Worm (Caenorhabditis elegans) whole organism, early embryonic: ENCODE results near the gene art-1.

Experiments used
- B0310.2 ChIP-seq: sonication (generic microtip); optimal IDR thresholded peaks from 2 replicates; lab custom pipeline; 2016; ENCODE audit warnings: mild to moderate bottlenecking, missing genetic modification characterization, missing compliant biosample characterization
- F13C5.2 ChIP-seq: sonication (generic microtip); optimal IDR thresholded peaks from 2 replicates; lab custom pipeline; 2017; ENCODE audit warnings: mild to moderate bottlenecking, missing genetic modification characterization, inconsistent platforms, missing compliant biosample characterization
- aly-1 ChIP-seq: sonication (generic microtip); optimal IDR thresholded peaks from 2 replicates; lab custom pipeline; 2016; ENCODE audit warnings: missing genetic modification characterization, missing compliant biosample characterization
- ama-1 ChIP-seq: fragments of 150-350 bp; optimal IDR thresholded peaks from 2 replicates; lab custom pipeline; 2014
- ceh-13 ChIP-seq: fragments of 200-800 bp; sonication (Bioruptor generic); optimal IDR thresholded peaks from 2 replicates; lab custom pipeline; 2018; ENCODE audit warnings: mild to moderate bottlenecking, missing genetic modification characterization, missing compliant biosample characterization
- ceh-36 ChIP-seq: sonication (generic microtip); optimal IDR thresholded peaks from 2 replicates; lab custom pipeline; 2016; ENCODE audit warnings: missing genetic modification characterization, inconsistent platforms, missing compliant biosample characterization
- ets-7 ChIP-seq: sonication (generic microtip); optimal IDR thresholded peaks from 2 replicates; lab custom pipeline; 2016; ENCODE audit warnings: missing genotype, missing genetic modification characterization, missing compliant biosample characterization
- flt-1 ChIP-seq: fragments of 200-800 bp; sonication (Bioruptor generic); IDR thresholded peaks from 2 replicates; pipeline ENCODE4 v1.3.6; 2022; ENCODE audit warnings: missing genetic modification characterization, missing compliant biosample characterization
- hmbx-1 ChIP-seq: sonication (generic microtip); optimal IDR thresholded peaks from 2 replicates; lab custom pipeline; 2016; ENCODE audit warnings: mild to moderate bottlenecking, missing genetic modification characterization, missing compliant biosample characterization
- hmg-4 ChIP-seq: fragments of 200-800 bp; sonication (Bioruptor generic); optimal IDR thresholded peaks from 2 replicates; lab custom pipeline; 2018; ENCODE audit warnings: mild to moderate bottlenecking, missing genetic modification characterization, missing compliant biosample characterization
- hnd-1 ChIP-seq: sonication (generic microtip); optimal IDR thresholded peaks from 2 replicates; lab custom pipeline; 2016; ENCODE audit warnings: missing genetic modification characterization, missing compliant biosample characterization
- pes-1 ChIP-seq: fragments of 200-800 bp; sonication (Bioruptor generic); IDR thresholded peaks from 2 replicates; pipeline ENCODE4 v1.3.6; 2022; ENCODE audit warnings: missing genetic modification reagents, missing genetic modification characterization, missing compliant biosample characterization
- scrt-1 ChIP-seq: fragments of 200-800 bp; sonication (Bioruptor generic); IDR thresholded peaks from 2 replicates; pipeline ENCODE4 v1.3.6; 2022; ENCODE audit warnings: missing genetic modification characterization, missing compliant biosample characterization
- sea-1 ChIP-seq: fragments of 200-800 bp; sonication (Bioruptor generic); conservative IDR thresholded peaks from 2 replicates; pipeline ENCODE4 v1.3.6; 2022; ENCODE audit warnings: missing genetic modification characterization, missing compliant biosample characterization
- tbx-11 ChIP-seq: fragments of 200-800 bp; sonication (Bioruptor generic); IDR thresholded peaks from 2 replicates; pipeline ENCODE4 v1.3.6; 2022; ENCODE audit warnings: missing genetic modification characterization, missing compliant biosample characterization
- tbx-37 ChIP-seq: fragments of 200-800 bp; sonication (Bioruptor generic); conservative IDR thresholded peaks from 2 replicates; pipeline ENCODE4 v1.3.6; 2022; ENCODE audit warnings: missing genetic modification reagents, missing genetic modification characterization, missing compliant biosample characterization
- tra-4 ChIP-seq: sonication (generic microtip); optimal IDR thresholded peaks from 2 replicates; lab custom pipeline; 2017; ENCODE audit warnings: missing genetic modification characterization, missing compliant biosample characterization

art-1 gene

ce11 chrII:6972185-6972737 lies at the start of gene art-1:
Gene art-1, minus strand, starts transcription at chrII:6972235.
- no peak for TF ChIP-seq hmg-4 (GFP tag; lab: Kevin White, UChicago)
- no peak for TF ChIP-seq hmbx-1 (tag; lab: Kevin White, UChicago)
- TF ChIP-seq F13C5.2 (tag; lab: Kevin White, UChicago), result no peak

- TF ChIP-seq tbx-11 (GFP tag; lab: Robert Waterston, UW) (no peak), B0310.2 (tag; lab: Kevin White, UChicago) (no peak), tra-4 (tag; lab: Kevin White, UChicago) (no peak), tbx-37 (GFP tag; lab: Robert Waterston, UW) (no peak), F13C5.2 (tag; lab: Kevin White, UChicago) (no peak), ceh-13 (GFP tag; lab: Kevin White, UChicago) (no peak), hnd-1 (tag; lab: Kevin White, UChicago) (no peak), ets-7 (tag; lab: Kevin White, UChicago) (no peak), flt-1 (no peak), ceh-36 (tag; lab: Kevin White, UChicago) (no peak), hmg-4 (GFP tag; lab: Kevin White, UChicago) (no peak), pes-1 (no peak), aly-1 (tag; lab: Kevin White, UChicago) (no peak), ama-1 (lab: Kevin White, UChicago) (no peak), sea-1 (GFP tag; lab: Robert Waterston, UW) (no peak), hmbx-1 (tag; lab: Kevin White, UChicago) (no peak), scrt-1 (GFP tag; lab: Robert Waterston, UW) (no peak)
Observed at ce11 chrII:7012592-7012991, 40.6 kb upstream of the art-1 start, which contains the start of gene sqv-7. Gene sqv-7, minus strand, starts transcription at chrII:7012692.

DNA sequence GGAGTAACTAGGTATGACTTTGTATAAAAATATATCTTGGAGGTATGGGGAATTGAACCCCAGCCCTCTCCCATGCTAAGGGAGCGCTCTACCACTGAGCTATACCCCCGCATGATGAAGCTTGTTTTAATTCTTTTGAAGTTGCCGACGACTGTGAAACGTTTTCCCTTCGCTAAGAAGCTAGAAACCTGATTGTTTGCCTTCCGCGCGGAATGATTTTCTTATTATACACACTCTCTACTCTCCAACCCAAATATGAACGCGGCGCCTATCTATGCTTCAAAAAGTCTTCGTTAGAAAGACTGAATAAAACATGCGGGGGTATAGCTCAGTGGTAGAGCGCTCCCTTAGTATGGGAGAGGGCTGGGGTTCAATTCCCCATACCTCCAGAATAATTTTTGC lies 30.9 kb upstream of the art-1 start:
- no peak for TF ChIP-seq hnd-1 (tag; lab: Kevin White, UChicago)
- TF ChIP-seq B0310.2 (tag; lab: Kevin White, UChicago), result no peak
- no peak for TF ChIP-seq hmbx-1 (tag; lab: Kevin White, UChicago)
- TF ChIP-seq tra-4 (tag; lab: Kevin White, UChicago), result no peak
- TF ChIP-seq tbx-37 (GFP tag; lab: Robert Waterston, UW), result 0 out of 2 replicates have a peak, but pooled peaks have one; percentile 17
- no peak for TF ChIP-seq pes-1
- no peak for TF ChIP-seq ama-1 (lab: Kevin White, UChicago)
- 0 out of 2 replicates have a peak, but pooled peaks have one; percentile 39 for TF ChIP-seq tbx-11 (GFP tag; lab: Robert Waterston, UW)

ce11 chrII:7001405-7001804 lies 29.4 kb upstream of the art-1 start:
- peak; percentile 72 for TF ChIP-seq tra-4 (tag; lab: Kevin White, UChicago)
- TF ChIP-seq ceh-13 (GFP tag; lab: Kevin White, UChicago), result peak; percentile 77
- peak; percentile 97 for TF ChIP-seq ceh-36 (tag; lab: Kevin White, UChicago)
- peak; percentile 57 for TF ChIP-seq ets-7 (tag; lab: Kevin White, UChicago)
- TF ChIP-seq hmbx-1 (tag; lab: Kevin White, UChicago), result peak; percentile 68
- TF ChIP-seq flt-1, result peak; percentile 98
- TF ChIP-seq pes-1, result peak; percentile 96
- TF ChIP-seq B0310.2 (tag; lab: Kevin White, UChicago), result peak; percentile 78
- TF ChIP-seq scrt-1 (GFP tag; lab: Robert Waterston, UW), result peak; percentile 97
- peak; percentile 81 for TF ChIP-seq aly-1 (tag; lab: Kevin White, UChicago)
- TF ChIP-seq hnd-1 (tag; lab: Kevin White, UChicago), result peak; percentile 67
- TF ChIP-seq hmg-4 (GFP tag; lab: Kevin White, UChicago), result peak; percentile 97
- TF ChIP-seq tbx-37 (GFP tag; lab: Robert Waterston, UW), result peak; percentile 89
- TF ChIP-seq sea-1 (GFP tag; lab: Robert Waterston, UW), result peak; percentile 96
- peak; percentile 90 for TF ChIP-seq tbx-11 (GFP tag; lab: Robert Waterston, UW)
- TF ChIP-seq F13C5.2 (tag; lab: Kevin White, UChicago), result peak; percentile 80

DNA sequence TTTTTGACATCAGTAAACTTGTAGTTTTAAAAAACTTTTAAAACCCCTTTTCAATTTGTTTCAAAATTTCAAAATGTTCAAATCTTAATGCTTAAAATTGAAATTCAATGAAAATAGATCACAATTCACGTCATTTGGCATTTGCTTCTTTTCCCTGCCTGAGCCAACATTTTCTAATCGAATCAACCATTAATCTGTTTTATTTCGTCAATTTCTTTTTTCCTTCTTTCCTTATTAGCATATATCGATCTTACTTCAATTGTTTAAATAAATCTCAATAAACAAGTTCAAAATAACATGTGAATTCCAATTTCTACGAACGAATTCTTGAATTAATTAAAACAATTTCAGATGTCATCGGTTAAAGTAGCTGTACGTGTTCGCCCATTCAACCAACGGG lies 23.5 kb upstream of the art-1 start:
- no peak for TF ChIP-seq tbx-37 (GFP tag; lab: Robert Waterston, UW)
- TF ChIP-seq flt-1, result no peak
- no peak for TF ChIP-seq B0310.2 (tag; lab: Kevin White, UChicago)
- TF ChIP-seq ets-7 (tag; lab: Kevin White, UChicago), result no peak
- no peak for TF ChIP-seq F13C5.2 (tag; lab: Kevin White, UChicago)
- TF ChIP-seq ceh-13 (GFP tag; lab: Kevin White, UChicago), result no peak
- no peak for TF ChIP-seq ceh-36 (tag; lab: Kevin White, UChicago)

DNA sequence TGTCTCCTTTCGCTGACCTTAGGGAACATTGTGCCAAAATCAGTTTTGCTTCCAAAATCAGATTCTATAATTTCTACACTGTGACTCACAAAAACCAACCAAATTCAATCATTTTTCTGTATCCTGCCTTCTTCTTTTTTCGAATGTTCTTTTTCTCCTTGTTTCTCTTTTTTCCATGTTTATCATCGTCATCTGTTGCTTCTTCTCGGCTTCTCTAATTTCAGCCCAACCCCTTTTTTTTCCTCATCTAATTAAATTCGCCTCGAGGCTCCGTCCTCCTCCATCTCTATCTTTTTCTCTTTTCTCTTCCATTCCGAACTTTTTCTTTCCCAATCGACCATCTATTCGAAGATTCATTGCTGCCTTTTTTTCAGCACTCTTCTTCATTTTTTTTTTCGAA lies 22.6 kb upstream of the art-1 start, which contains the start of gene unc-104:
Gene unc-104 (plus strand): TSS at position 311 of the 400 bp plus-strand sequence.
- TF ChIP-seq hmbx-1 (tag; lab: Kevin White, UChicago) (no peak), aly-1 (tag; lab: Kevin White, UChicago) (no peak), tbx-11 (GFP tag; lab: Robert Waterston, UW) (no peak), pes-1 (no peak), tbx-37 (GFP tag; lab: Robert Waterston, UW) (no peak)

DNA sequence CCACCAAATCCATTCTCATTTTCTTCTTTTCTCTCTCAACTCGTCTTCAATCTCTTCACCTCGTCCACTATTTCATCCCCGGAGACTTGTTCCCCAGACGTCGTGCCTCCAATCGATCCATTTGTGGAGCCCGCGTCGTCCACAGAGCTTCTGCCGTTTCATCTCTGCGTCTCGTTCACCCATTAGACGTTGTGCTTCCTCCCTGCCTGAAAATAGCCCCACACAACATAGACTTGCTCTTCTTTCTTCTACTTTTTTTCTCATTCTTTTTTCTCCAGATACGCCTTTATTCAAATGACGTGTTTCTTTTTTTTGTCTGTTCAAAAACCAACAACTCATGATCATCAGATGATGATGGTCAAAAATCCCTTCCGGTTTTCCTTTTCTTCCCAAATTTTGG lies 20.9 kb upstream of the art-1 start:
- TF ChIP-seq tbx-37 (GFP tag; lab: Robert Waterston, UW) (no peak), ama-1 (lab: Kevin White, UChicago) (no peak), ets-7 (tag; lab: Kevin White, UChicago) (no peak), ceh-13 (GFP tag; lab: Kevin White, UChicago) (no peak), hnd-1 (tag; lab: Kevin White, UChicago) (no peak), tbx-11 (GFP tag; lab: Robert Waterston, UW) (no peak), flt-1 (no peak), hmbx-1 (tag; lab: Kevin White, UChicago) (no peak), hmg-4 (GFP tag; lab: Kevin White, UChicago) (no peak), scrt-1 (GFP tag; lab: Robert Waterston, UW) (no peak), sea-1 (GFP tag; lab: Robert Waterston, UW) (no peak)
